Fruit fly (Drosophila melanogaster): ENCODE results near the gene CG34462.

DNA sequence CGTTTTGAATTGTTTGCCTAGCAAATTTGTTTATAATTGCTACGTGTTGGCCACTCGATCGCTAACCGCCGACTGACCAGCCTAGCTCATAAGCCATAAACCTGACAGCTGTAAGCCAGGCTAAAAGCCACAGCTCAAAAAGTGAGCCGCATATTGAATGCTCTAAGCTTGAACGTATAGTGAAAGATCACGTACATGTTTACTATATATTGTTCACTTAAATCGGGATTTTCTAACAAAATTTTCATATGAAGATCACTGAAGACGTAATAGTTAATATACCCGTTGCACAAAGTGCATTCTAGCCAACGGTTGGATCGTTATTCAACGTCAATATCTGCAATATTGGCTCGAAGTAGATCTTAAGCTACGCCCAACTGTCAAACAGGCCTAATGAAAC, 42.0 kb upstream of the CG34462 start:
- TF ChIP-seq CG8478 (optimal IDR thresholded peaks at IDR 0.05): no peak
- no peak for TF ChIP-seq CTCF (optimal IDR thresholded peaks at IDR 0.05)

Measured in S2 (cell line).